Worm (Caenorhabditis elegans): Measurements from ENCODE around the gene mltn-13.

Gene mltn-13

DNA sequence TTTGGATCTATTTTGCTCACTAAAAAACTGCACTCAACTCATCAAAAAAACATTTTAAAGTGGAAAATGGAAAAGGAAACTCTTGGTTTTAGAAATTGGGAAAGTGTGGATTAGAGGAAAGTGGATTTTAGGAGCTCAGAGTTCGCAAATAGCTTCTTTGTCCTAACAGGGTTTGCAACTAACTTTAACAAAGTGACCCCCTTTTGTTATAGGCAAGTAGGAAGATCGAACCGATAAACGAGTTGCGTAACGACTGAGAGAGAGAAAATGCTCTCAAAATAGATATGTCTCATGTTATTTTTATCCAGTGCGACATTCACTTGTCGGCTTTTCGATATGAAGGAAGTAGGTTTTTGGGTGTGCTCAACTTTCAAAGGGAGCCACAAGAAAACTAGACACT is 21.7 kb downstream of the mltn-13 start:
- TF ChIP-seq tra-4 (tag; optimal IDR thresholded peaks at IDR 0.05) (no peak), F13C5.2 (tag; optimal IDR thresholded peaks at IDR 0.05) (no peak), aly-1 (tag; optimal IDR thresholded peaks at IDR 0.05) (no peak), ets-7 (tag; optimal IDR thresholded peaks at IDR 0.05) (no peak), hnd-1 (tag; optimal IDR thresholded peaks at IDR 0.05) (no peak), ceh-36 (tag; optimal IDR thresholded peaks at IDR 0.05) (no peak), pes-1 (GFP tag; IDR thresholded peaks at IDR 0.05) (no peak)

DNA sequence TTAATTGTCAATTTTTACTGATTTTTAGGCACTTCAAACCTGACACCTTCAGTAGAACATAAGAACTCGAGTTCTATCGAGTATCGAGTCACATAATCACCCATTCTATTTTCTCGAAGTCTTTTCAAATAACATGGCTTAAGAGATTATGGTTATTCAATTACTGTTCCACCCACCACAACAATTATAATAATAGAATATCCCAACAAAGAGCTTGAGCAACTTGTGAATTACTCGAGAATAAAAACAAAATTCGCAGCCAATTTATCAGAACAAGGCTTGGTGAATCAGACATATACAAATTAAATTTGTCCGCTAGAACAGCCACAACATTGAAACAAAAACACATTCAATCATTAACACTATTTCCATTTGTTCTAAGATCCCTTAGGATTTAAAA is 23.9 kb downstream of the mltn-13 start:
- no peak for TF ChIP-seq pes-1 (GFP tag; IDR thresholded peaks at IDR 0.05)
- TF ChIP-seq hmg-4 (GFP tag; optimal IDR thresholded peaks at IDR 0.05), result no peak
- no peak for TF ChIP-seq B0310.2 (tag; optimal IDR thresholded peaks at IDR 0.05)
- no peak for TF ChIP-seq F13C5.2 (tag; optimal IDR thresholded peaks at IDR 0.05)
- TF ChIP-seq ceh-36 (tag; optimal IDR thresholded peaks at IDR 0.05), result no peak
- TF ChIP-seq scrt-1 (GFP tag; IDR thresholded peaks at IDR 0.05), result no peak

DNA sequence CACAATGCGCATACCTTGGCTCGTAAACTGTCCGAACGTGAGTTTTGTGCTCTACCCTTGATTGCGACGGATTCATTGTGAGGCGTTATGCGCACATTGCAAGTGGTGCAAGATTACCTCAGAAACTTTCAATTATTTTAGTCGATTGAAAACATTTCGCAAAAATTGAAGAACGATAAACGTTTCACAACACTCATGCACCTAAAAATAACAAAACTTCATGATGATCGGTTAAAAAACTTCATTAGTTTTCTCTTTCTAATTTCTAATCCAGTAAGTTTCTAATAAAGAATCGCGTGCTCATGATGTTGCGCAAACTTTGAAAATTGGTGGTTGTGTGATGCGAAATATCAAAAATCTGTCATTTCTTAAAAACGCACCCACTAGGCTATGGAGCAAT is 29.4 kb downstream of the mltn-13 start, which contains the start of gene dop-1:
TSS of gene dop-1 (minus strand) at position 101 of the 400 bp plus-strand sequence.
- no peak for TF ChIP-seq F13C5.2 (tag; optimal IDR thresholded peaks at IDR 0.05)
- no peak for TF ChIP-seq hmbx-1 (tag; optimal IDR thresholded peaks at IDR 0.05)
- no peak for TF ChIP-seq tbx-11 (GFP tag; IDR thresholded peaks at IDR 0.05)
- TF ChIP-seq flt-1 (GFP tag; IDR thresholded peaks at IDR 0.05), result no peak
- no peak for TF ChIP-seq ceh-13 (GFP tag; optimal IDR thresholded peaks at IDR 0.05)
- TF ChIP-seq aly-1 (tag; optimal IDR thresholded peaks at IDR 0.05), result no peak
- TF ChIP-seq ceh-36 (tag; optimal IDR thresholded peaks at IDR 0.05), result no peak

DNA sequence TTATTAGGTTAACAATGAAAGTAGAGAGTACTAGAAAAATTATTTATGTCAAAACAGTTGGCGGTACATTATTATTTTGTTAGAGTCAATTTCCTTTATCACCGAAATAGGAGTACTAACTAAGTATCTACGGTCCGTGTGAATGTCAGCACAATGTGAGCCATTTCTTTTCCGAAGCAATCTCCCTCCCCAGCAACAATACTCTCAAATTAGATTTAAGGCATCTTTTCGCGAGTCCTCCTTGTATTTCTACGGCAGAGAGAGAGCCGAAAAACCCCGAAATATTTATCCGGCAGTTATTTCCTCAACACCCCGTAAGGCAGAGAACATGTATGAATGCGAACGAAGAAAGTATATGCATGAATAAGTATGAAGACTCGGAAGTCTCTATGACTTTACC is 32.9 kb downstream of the mltn-13 start:
- no peak for TF ChIP-seq tra-4 (tag; optimal IDR thresholded peaks at IDR 0.05)
- TF ChIP-seq flt-1 (GFP tag; IDR thresholded peaks at IDR 0.05), result no peak
- TF ChIP-seq ama-1 (optimal IDR thresholded peaks at IDR 0.05), result no peak
- TF ChIP-seq ceh-13 (GFP tag; optimal IDR thresholded peaks at IDR 0.05), result no peak
- TF ChIP-seq hmbx-1 (tag; optimal IDR thresholded peaks at IDR 0.05), result no peak
- no peak for TF ChIP-seq hmg-4 (GFP tag; optimal IDR thresholded peaks at IDR 0.05)
- no peak for TF ChIP-seq sea-1 (GFP tag; conservative IDR thresholded peaks at IDR 0.05)
- TF ChIP-seq F13C5.2 (tag; optimal IDR thresholded peaks at IDR 0.05), result no peak
- TF ChIP-seq aly-1 (tag; optimal IDR thresholded peaks at IDR 0.05), result no peak
- TF ChIP-seq pes-1 (GFP tag; IDR thresholded peaks at IDR 0.05), result no peak

DNA sequence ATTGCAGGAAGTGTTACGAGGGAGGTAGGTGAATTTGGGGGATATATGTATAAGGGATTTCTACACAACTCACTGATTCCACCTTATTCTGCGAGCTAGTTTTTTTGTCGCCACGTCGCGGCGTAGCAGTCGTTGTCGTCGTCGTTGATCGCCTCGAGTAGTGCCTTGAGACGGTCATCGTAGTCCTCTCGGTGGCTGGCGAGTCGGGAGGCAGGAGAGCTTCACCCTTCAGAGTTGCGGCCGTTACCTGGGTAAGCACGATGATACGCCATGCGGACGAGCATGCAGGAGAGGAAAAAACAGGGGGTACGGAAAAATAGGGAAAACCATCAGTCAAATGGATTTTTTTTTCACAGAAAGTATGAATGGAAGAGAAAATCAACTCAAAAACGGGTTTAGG is 35.0 kb downstream of the mltn-13 start:
- TF ChIP-seq flt-1 (GFP tag; IDR thresholded peaks at IDR 0.05) (no peak), hnd-1 (tag; optimal IDR thresholded peaks at IDR 0.05) (no peak), tra-4 (tag; optimal IDR thresholded peaks at IDR 0.05) (no peak), F13C5.2 (tag; optimal IDR thresholded peaks at IDR 0.05) (no peak), pes-1 (GFP tag; IDR thresholded peaks at IDR 0.05) (no peak)

DNA sequence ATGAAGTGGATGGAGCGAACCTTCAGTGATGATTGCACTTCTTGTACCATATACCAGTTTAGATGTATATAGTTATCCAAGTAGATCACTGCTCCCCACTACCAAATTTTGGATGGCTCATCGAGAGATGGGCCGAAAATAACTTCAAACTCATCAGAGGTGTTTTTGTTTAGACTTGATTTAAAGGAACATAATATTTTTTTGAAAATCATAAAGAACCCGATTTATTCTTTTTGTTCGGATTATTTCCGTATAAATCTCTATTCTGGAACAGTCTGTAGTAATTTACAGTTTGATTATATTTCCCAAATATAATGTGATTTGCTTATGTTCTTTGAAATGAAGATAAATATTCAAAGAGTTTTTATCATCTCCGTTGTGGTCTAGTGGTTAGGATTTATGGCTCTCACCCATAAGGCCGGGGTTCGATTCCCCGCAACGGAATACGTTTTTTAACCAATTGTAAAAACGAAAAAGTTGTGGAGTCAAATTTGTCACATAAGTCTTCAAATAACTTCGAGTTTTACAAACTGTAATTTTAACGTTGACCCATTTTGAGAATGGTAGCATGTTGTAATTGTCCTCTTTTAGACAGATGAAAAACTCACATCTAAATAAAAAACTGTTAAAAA is 37.8 kb downstream of the mltn-13 start:
- TF ChIP-seq tra-4 (tag; optimal IDR thresholded peaks at IDR 0.05) (no peak), flt-1 (GFP tag; IDR thresholded peaks at IDR 0.05) (no peak), F13C5.2 (tag; optimal IDR thresholded peaks at IDR 0.05) (no peak), pes-1 (GFP tag; IDR thresholded peaks at IDR 0.05) (no peak), hmbx-1 (tag; optimal IDR thresholded peaks at IDR 0.05) (no peak), aly-1 (tag; optimal IDR thresholded peaks at IDR 0.05) (no peak), tbx-37 (GFP tag; conservative IDR thresholded peaks at IDR 0.05) (no peak), hmg-4 (GFP tag; optimal IDR thresholded peaks at IDR 0.05) (no peak)

DNA sequence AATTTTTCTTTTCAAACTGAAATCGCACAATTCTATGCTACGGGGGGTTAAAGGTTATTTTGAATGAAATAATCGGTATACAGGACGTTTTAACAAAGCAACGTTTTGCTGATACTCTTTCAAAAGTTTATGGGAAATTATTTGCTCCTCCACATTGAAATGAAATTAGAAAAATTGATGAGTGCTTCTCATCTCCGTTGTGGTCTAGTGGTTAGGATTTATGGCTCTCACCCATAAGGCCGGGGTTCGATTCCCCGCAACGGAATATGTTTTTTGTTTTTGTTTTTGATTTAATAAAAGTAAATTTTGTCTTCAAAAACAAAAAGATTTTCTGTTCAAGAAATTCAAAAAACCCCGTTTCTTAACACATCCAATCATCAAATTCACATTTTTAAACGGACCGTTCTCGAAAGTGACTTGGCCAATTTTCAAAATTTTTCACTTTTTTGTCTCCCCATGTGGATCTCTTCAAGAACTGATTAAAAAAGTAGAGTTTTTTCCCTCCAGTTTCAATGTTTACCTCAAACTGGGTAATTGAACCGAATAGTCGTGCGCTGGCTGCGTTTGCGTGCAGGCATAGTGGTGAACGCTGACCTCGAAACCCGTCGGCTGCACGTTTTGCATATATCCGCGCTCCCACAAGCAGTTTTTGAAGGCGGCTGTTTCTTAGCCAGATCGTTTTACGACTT is 38.4 kb downstream of the mltn-13 start:
- TF ChIP-seq tra-4 (tag; optimal IDR thresholded peaks at IDR 0.05), result no peak
- no peak for TF ChIP-seq hmbx-1 (tag; optimal IDR thresholded peaks at IDR 0.05)
- TF ChIP-seq pes-1 (GFP tag; IDR thresholded peaks at IDR 0.05), result no peak
- no peak for TF ChIP-seq scrt-1 (GFP tag; IDR thresholded peaks at IDR 0.05)
- TF ChIP-seq sea-1 (GFP tag; conservative IDR thresholded peaks at IDR 0.05), result no peak
- no peak for TF ChIP-seq hnd-1 (tag; optimal IDR thresholded peaks at IDR 0.05)
- TF ChIP-seq ceh-13 (GFP tag; optimal IDR thresholded peaks at IDR 0.05), result no peak
- TF ChIP-seq aly-1 (tag; optimal IDR thresholded peaks at IDR 0.05), result no peak
- TF ChIP-seq hmg-4 (GFP tag; optimal IDR thresholded peaks at IDR 0.05), result no peak
- TF ChIP-seq ama-1 (optimal IDR thresholded peaks at IDR 0.05), result no peak
- no peak for TF ChIP-seq tbx-37 (GFP tag; conservative IDR thresholded peaks at IDR 0.05)
- TF ChIP-seq flt-1 (GFP tag; IDR thresholded peaks at IDR 0.05), result no peak
- TF ChIP-seq tbx-11 (GFP tag; IDR thresholded peaks at IDR 0.05), result no peak
- TF ChIP-seq F13C5.2 (tag; optimal IDR thresholded peaks at IDR 0.05), result no peak
- TF ChIP-seq ceh-36 (tag; optimal IDR thresholded peaks at IDR 0.05), result no peak
- TF ChIP-seq ets-7 (tag; optimal IDR thresholded peaks at IDR 0.05), result no peak
- TF ChIP-seq B0310.2 (tag; optimal IDR thresholded peaks at IDR 0.05), result no peak

DNA sequence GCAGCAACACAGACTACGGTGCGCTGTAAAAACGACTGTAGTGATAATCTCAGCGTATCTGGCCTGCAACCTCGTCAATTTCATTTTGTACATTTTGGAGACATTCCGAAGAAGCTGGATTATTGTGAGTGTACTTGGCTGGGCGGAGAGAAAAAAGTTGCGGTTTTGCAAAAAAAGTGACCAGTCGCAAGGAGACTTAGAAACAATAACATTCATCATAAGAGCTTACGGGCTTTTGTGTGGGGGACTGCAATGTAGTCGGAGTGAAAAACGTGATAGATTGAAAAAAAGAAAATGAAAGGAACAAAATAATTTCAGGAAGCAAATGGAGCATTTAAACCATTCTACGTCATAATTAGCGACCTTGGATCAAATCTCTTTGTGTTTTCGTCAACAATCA is 39.7 kb downstream of the mltn-13 start:
- no peak for TF ChIP-seq sea-1 (GFP tag; conservative IDR thresholded peaks at IDR 0.05)
- no peak for TF ChIP-seq B0310.2 (tag; optimal IDR thresholded peaks at IDR 0.05)
- no peak for TF ChIP-seq hmbx-1 (tag; optimal IDR thresholded peaks at IDR 0.05)
- TF ChIP-seq tbx-11 (GFP tag; IDR thresholded peaks at IDR 0.05), result no peak
- no peak for TF ChIP-seq aly-1 (tag; optimal IDR thresholded peaks at IDR 0.05)
- TF ChIP-seq ceh-13 (GFP tag; optimal IDR thresholded peaks at IDR 0.05), result no peak
- no peak for TF ChIP-seq pes-1 (GFP tag; IDR thresholded peaks at IDR 0.05)
- no peak for TF ChIP-seq tra-4 (tag; optimal IDR thresholded peaks at IDR 0.05)
- no peak for TF ChIP-seq scrt-1 (GFP tag; IDR thresholded peaks at IDR 0.05)
- no peak for TF ChIP-seq F13C5.2 (tag; optimal IDR thresholded peaks at IDR 0.05)
- no peak for TF ChIP-seq ceh-36 (tag; optimal IDR thresholded peaks at IDR 0.05)
- no peak for TF ChIP-seq tbx-37 (GFP tag; conservative IDR thresholded peaks at IDR 0.05)
- no peak for TF ChIP-seq ama-1 (optimal IDR thresholded peaks at IDR 0.05)
- TF ChIP-seq ets-7 (tag; optimal IDR thresholded peaks at IDR 0.05), result no peak

Measured in whole organism, early embryonic.